Worm (Caenorhabditis elegans) whole organism, late embryonic: ENCODE measurements around the gene B0222.11.

Source experiments
- T23F11.4 ChIP-seq: fragments of 200-800 bp; sonication (Bioruptor generic); optimal IDR thresholded peaks from 2 replicates; lab custom pipeline; 2018; ENCODE audit warnings: mild to moderate bottlenecking, missing genetic modification characterization, missing compliant biosample characterization
- ceh-30 ChIP-seq: fragments of 150-350 bp; optimal IDR thresholded peaks from 2 replicates; lab custom pipeline; 2014; ENCODE audit warnings: missing biosample characterization, missing genetic modification characterization
- ceh-31 ChIP-seq: sonication (generic microtip); optimal IDR thresholded peaks from 2 replicates; lab custom pipeline; 2016; ENCODE audit warnings: missing genetic modification characterization, missing compliant biosample characterization
- ceh-34 ChIP-seq: sonication (generic microtip); optimal IDR thresholded peaks from 2 replicates; lab custom pipeline; 2016; ENCODE audit warnings: mild to moderate bottlenecking, missing genetic modification characterization, missing compliant biosample characterization
- dmd-4 ChIP-seq: sonication (generic microtip); optimal IDR thresholded peaks from 2 replicates; lab custom pipeline; 2016; ENCODE audit warnings: borderline replicate concordance, missing genetic modification characterization, missing compliant biosample characterization
- dve-1 ChIP-seq: sonication (generic microtip); optimal IDR thresholded peaks from 2 replicates; lab custom pipeline; 2017; ENCODE audit warnings: antibody characterized with exemption, mild to moderate bottlenecking, missing genetic modification characterization, missing compliant biosample characterization
- fax-1 ChIP-seq: sonication (generic microtip); optimal IDR thresholded peaks from 2 replicates; lab custom pipeline; 2016; ENCODE audit warnings: missing genotype, missing genetic modification characterization, missing compliant biosample characterization
- hlh-30 ChIP-seq: sonication (generic microtip); optimal IDR thresholded peaks from 2 replicates; lab custom pipeline; 2017; ENCODE audit warnings: antibody characterized with exemption, missing genetic modification characterization, missing compliant biosample characterization; ENCODE audit not compliant: insufficient read depth
- mec-3 ChIP-seq: sonication (generic microtip); optimal IDR thresholded peaks from 2 replicates; lab custom pipeline; 2016; ENCODE audit warnings: borderline replicate concordance, missing genetic modification characterization, missing compliant biosample characterization
- nfya-1 ChIP-seq: sonication (generic microtip); optimal IDR thresholded peaks from 2 replicates; lab custom pipeline; 2017; ENCODE audit warnings: missing genetic modification characterization, mild to moderate bottlenecking, missing compliant biosample characterization, antibody characterized with exemption, moderate library complexity
- unc-3 ChIP-seq, 2 experiments: fragments of 200-800 bp in 1 of 2; sonication (Bioruptor generic) in 1 of 2; sonication (generic microtip) in 1 of 2; conservative IDR thresholded peaks in 1 of 2; optimal IDR thresholded peaks in 1 of 2; 2 replicates each; pipeline versions ENCODE4 v1.3.6 to Lab custom; 2016 to 2022; ENCODE audit warnings: missing compliant biosample characterization in 2 of 2, missing genetic modification characterization in 2 of 2, missing genetic modification reagents in 1 of 2

DNA sequence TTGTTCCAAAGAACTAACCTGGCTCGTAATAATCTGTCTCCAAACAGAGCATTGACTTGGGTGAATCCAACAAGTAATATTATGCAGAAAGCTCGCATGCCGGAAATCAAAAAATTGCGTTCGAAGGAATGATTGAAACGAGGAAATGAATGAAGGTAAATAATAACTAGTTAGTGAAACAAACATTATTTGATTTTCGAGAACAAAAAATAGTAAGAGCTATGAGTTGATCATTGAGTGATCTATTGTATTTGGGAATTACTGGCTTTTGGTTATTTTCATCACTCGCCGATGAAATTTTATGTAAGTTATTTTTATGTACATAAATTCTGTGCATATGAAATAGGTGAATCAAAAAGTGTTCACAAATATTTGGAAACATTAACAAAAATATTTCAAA is 13.2 kb downstream of the B0222.11 start, which contains the start of gene B0222.5:
- TF ChIP-seq nfya-1 (tag; lab: Kevin White, UChicago) (no peak), mec-3 (tag; lab: Kevin White, UChicago) (no peak), T23F11.4 (GFP tag; lab: Kevin White, UChicago) (no peak), ceh-30 (no peak), unc-3 (GFP tag; conservative IDR thresholded peaks at IDR 0.05; lab: Robert Waterston, UW) (no peak), unc-3 (tag; optimal IDR thresholded peaks at IDR 0.05; lab: Kevin White, UChicago) (no peak), dmd-4 (tag; lab: Kevin White, UChicago) (no peak), dve-1 (tag; lab: Kevin White, UChicago) (no peak), hlh-30 (tag; lab: Kevin White, UChicago) (no peak), fax-1 (tag; lab: Kevin White, UChicago) (no peak), ceh-31 (tag; lab: Kevin White, UChicago) (no peak), ceh-34 (tag; lab: Kevin White, UChicago) (no peak)
